Fruit fly (Drosophila melanogaster) whole organism: ENCODE measurements around the gene Veneno.

ENCODE experiments used
- CG8478 ChIP-seq: fragments of >200 bp; optimal IDR thresholded peaks from 2 replicates; lab custom pipeline; 2018; ENCODE audit warnings: inconsistent platforms
- Dll ChIP-seq: fragments of >200 bp; optimal IDR thresholded peaks from 2 replicates; lab custom pipeline; 2017
- EcR ChIP-seq, 2 experiments: fragments of >200 bp; optimal IDR thresholded peaks; 2 replicates each; lab custom pipeline; 2017; ENCODE audit warnings: missing biosample characterization in 2 of 2, missing genetic modification characterization in 2 of 2, missing genetic modification reagents in 2 of 2
- pan ChIP-seq: fragments of >200 bp; optimal IDR thresholded peaks from 2 replicates; lab custom pipeline; 2017
- psq ChIP-seq: fragments of >200 bp; optimal IDR thresholded peaks from 2 replicates; lab custom pipeline; 2017
- usp ChIP-seq: fragments of >200 bp; optimal IDR thresholded peaks from 2 replicates; lab custom pipeline; 2017; ENCODE audit warnings: missing biosample characterization, missing genetic modification characterization, mixed read lengths

Gene Veneno

DNA sequence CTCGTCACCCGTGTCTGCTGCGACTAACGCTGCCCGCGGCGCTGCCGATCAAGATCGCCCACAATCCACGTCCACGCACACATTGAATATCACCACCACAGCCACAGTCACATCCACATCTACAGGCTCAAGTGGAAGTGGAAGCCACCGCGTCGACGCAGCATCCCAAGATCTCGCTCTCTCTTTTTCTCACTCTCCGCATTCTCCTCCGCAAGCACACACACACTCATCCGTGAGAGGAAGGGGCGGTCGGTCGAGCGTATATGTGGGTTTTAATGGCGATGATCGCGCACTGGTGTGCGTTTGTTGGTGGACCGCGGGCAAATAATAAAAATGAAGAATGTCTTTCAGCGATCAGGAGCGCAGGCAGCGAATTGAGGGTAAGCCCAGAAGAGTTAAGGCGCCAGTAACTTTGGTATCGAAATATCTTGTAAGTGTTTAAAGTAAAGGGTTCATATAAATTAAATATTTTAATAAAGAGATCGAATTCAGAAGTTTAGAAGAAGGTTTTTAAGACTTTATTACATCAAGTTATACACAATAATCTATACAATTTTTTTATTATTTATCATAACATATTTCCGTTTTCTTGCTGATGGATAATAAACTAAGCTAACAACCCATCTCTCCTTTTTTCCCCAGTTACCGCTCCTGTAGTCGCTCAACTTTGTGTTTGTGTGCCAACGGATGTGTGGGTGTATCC, 28.4 kb downstream of the Veneno start, which contains the start of gene Poxm:
Gene Poxm, minus strand, starts transcription at position 25 of the 703 bp plus-strand sequence.
- TF ChIP-seq usp (GFP tag; lab: Kevin White, UChicago) (no peak), CG8478 (lab: Kevin White, UChicago) (peak; percentile 58), EcR (GFP tag; optimal IDR thresholded peaks at IDR 0.05; lab: Kevin White, UChicago) (no peak), psq (no peak)

dm6 chr3R:8329628-8330027, 32.7 kb downstream of the Veneno start:
- no peak for TF ChIP-seq CG8478 (lab: Kevin White, UChicago)
- no peak for TF ChIP-seq usp (GFP tag; lab: Kevin White, UChicago)
- TF ChIP-seq pan (lab: Kevin White, UChicago): no peak
- TF ChIP-seq EcR (GFP tag; optimal IDR thresholded peaks at IDR 0.05; lab: Kevin White, UChicago): no peak

DNA sequence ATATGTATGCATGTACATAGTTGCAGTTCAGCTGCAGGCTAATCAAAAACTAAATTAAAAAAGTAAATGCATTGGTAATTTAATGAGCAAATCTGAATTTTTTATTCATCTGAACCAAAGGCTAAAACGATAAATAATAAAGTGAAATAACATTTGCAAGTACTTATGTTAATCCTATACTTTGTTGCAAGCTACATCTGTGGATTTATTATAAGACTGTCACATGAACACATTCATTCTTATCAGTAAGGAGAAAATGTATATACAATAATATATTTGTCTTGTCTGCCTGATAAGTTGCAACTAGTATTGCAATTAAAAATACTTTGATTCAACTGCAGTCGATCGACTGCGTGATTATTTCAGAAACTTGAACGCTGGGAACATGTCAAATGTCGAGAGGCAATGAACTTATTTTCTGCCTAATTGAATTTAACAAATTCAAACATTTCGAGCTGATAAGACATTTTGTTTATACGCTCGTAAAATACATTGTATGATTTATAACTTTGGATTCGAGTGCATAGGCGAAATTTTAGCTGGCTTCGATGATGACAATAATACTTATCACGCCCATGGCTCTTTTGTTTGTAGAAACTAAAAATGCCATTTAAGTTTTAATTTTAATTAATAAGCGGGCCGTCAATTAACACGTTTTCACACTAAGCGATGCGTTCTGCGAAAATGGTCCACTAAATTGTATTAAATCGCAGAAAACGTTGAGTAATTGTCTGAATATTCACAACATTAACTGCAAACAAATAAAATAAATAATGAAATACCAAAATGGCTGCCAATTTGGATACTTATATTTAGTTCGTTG, 34.2 kb downstream of the Veneno start:
- TF ChIP-seq psq (no peak), usp (GFP tag; lab: Kevin White, UChicago) (no peak), EcR (GFP tag; optimal IDR thresholded peaks at IDR 0.05; lab: Kevin White, UChicago) (no peak), CG8478 (lab: Kevin White, UChicago) (no peak), Dll (lab: Kevin White, UChicago) (no peak), pan (lab: Kevin White, UChicago) (no peak)

DNA sequence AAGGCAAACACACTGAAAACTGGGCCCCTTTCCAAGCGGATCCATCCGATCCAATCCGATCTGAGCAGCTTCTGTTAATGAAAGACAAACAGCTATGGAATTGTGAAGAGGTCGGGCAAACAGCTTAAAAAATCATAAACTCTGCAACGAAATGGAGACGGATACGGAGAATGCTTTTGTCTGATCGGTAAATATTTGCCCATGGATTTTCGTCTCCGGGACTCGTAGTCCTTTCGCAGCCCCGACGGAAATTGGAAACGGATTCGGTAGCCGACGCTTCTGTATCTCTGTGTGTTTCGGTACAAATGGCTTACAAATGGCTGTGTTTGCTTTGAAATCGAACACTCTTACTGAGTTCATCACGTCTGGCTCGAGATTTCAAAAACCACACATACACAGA, 35.5 kb downstream of the Veneno start:
- TF ChIP-seq Dll (lab: Kevin White, UChicago) (no peak), psq (no peak), EcR (GFP tag; optimal IDR thresholded peaks at IDR 0.05; lab: Kevin White, UChicago) (no peak), pan (lab: Kevin White, UChicago) (no peak), usp (GFP tag; lab: Kevin White, UChicago) (no peak), CG8478 (lab: Kevin White, UChicago) (no peak)

dm6 chr3R:8324016-8324415, 38.3 kb downstream of the Veneno start, which contains the start of gene CG7443:
CG7443 (plus strand) TSS chr3R:8324316.
- TF ChIP-seq EcR (GFP tag; optimal IDR thresholded peaks at IDR 0.05; lab: Kevin White, UChicago): no peak

- no peak for TF ChIP-seq psq
- TF ChIP-seq pan (lab: Kevin White, UChicago): no peak
- TF ChIP-seq usp (GFP tag; lab: Kevin White, UChicago): no peak
- no peak for TF ChIP-seq Dll (lab: Kevin White, UChicago)
- TF ChIP-seq CG8478 (lab: Kevin White, UChicago): no peak
- no peak for TF ChIP-seq EcR (GFP tag; optimal IDR thresholded peaks at IDR 0.05; lab: Kevin White, UChicago)
These were observed 40.9 kb downstream of the Veneno start, which contains the start of gene Or85a for dm6 chr3R:8321447-8321846. Or85a (plus strand) TSS chr3R:8321747.

- no peak for TF ChIP-seq pan (lab: Kevin White, UChicago)
- TF ChIP-seq EcR (GFP tag; optimal IDR thresholded peaks at IDR 0.05; lab: Kevin White, UChicago): no peak
- TF ChIP-seq CG8478 (lab: Kevin White, UChicago): no peak
- no peak for TF ChIP-seq Dll (lab: Kevin White, UChicago)
- no peak for TF ChIP-seq usp (GFP tag; lab: Kevin White, UChicago)
- TF ChIP-seq psq: no peak
These were observed 44.5 kb downstream of the Veneno start for dm6 chr3R:8317709-8318335.

DNA sequence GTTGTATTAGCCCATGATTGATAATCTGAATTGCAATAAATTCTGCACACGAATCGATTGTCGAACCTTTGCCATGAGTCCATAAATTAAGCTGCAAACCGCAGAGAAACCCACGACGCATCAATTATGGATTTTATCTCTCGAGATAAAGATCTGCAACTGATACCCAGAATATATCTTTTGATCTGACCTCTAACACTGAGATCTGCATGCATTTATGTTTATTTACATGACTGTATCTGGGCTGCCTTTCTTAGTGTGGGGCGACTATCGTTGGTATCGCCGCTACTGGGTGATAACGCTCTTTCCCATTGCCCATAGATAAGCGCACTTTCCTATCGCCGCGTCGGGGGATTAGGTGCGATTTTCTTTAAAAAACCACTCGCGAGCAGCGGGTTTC, 45.1 kb downstream of the Veneno start, which contains the start of gene Ctr1B:
Gene Ctr1B, plus strand, starts transcription at position 398 of the 400 bp plus-strand sequence.
- TF ChIP-seq usp (GFP tag; lab: Kevin White, UChicago): no peak
- TF ChIP-seq Dll (lab: Kevin White, UChicago): no peak

DNA sequence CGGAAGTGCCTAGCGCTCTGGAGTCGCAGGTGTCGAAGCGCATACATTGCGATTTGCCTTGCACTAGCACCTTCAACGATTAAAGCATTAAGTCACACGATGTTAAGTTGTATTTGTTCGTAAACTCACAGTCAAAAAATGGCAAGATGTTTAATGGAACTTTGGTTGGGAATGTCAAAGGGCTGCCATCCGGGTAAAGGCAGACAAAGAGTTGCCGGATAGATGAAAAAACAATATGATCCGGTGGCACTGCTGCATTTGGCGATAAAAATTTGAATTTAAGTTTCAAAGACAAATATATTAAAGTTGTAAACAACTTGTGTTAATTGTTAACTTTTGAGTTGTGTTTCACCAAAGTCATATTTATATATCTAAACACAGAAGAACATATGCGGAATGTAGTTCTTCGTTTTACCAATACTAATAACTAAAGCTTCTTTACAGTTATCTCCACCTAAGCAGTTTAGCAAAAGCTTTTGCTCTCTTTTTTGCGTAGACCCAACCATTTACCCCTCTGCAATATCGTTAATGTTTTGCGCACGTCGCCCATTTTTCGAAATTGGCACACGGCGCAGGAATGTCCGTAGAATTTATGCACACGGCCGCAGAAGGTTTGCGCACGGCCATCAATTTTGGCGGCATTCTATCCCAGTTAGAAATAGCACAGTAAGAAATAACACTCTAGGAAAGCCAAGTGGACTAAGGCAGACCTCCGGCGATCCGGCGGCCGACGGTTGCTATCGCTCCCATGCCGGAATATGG, 45.8 kb downstream of the Veneno start, which contains the start of gene Coq2:
Gene Coq2, minus strand, starts transcription at position 200 of the 762 bp plus-strand sequence.
- TF ChIP-seq Dll (lab: Kevin White, UChicago) (no peak), psq (no peak), pan (lab: Kevin White, UChicago) (no peak), usp (GFP tag; lab: Kevin White, UChicago) (no peak), CG8478 (lab: Kevin White, UChicago) (no peak), EcR (GFP tag; optimal IDR thresholded peaks at IDR 0.05; lab: Kevin White, UChicago) (no peak)

dm6 chr3R:8313038-8313437, 49.3 kb downstream of the Veneno start, which contains the start of gene CG7483:
CG7483 (plus strand) TSS chr3R:8313208.
- TF ChIP-seq usp (GFP tag; lab: Kevin White, UChicago): no peak
- no peak for TF ChIP-seq psq
- TF ChIP-seq CG8478 (lab: Kevin White, UChicago): no peak

dm6 chr3R:8312037-8312436, 50.3 kb downstream of the Veneno start, which contains the start of the genes CG11694 and CG11698:
CG11694 (minus strand) TSS chr3R:8312137.
CG11698 (plus strand) TSS chr3R:8312188.
- no peak for TF ChIP-seq psq
- TF ChIP-seq usp (GFP tag; lab: Kevin White, UChicago): no peak
